Worm (Caenorhabditis elegans): ENCODE measurements around the gene M163.5.

The M163.5 gene

DNA sequence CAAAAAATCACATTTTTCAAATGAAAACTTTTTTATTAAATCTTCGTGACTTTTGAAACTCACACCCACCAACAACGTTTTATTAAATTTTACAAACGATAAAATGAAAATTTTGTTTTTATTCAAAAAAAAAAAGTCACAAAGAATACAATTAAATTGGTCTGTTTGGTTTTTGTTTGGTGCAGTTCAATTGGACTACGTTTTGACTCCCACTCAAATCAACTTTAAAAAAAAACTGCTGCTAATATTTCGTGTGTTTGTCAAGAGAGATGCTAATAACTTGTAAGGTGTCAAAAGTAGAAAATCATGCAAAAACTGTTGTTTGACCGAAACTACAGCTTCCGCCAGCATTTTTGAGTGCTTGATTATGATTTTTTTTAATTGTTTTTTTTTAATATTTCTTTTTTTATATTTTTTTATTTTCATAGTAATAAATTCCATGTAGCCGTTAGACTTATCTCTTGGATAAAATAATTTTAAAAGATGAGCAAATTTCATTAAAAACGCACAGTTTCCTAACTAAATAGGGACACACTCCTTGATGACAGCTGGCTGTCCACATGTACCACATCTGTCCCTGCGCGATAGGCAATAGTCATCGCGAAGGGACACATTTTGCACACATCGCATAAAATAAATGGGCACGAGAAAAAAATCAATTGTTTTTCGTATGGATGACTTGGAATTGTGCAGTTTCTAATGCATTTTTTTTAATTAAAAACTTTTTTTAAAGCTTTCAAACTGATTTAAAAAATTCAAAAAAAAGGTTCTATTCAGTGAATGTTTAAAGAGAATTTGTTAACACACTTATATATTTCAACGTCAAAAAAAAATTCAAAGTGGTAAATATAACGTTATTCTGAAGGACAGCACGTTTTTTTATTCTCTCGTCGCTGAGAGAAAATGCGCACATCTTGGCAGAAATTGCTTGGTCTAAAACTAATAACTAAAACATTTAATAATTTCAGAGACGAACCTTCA lies 51.8 kb downstream of the M163.5 start (continued):
- TF ChIP-seq sma-3 (GFP tag; optimal IDR thresholded peaks at IDR 0.05): peak; percentile 99
- TF ChIP-seq lin-11 (tag; optimal IDR thresholded peaks at IDR 0.05): peak; percentile 98
- TF ChIP-seq ztf-11 (tag; optimal IDR thresholded peaks at IDR 0.05): peak; percentile 82

All from whole organism, L2 larva.